Worm (Caenorhabditis elegans) whole organism, L3 larva: ENCODE results near the gene gmps-1.

Experiments
- ama-1 ChIP-seq: fragments of 150-350 bp; optimal IDR thresholded peaks from 2 replicates; lab custom pipeline; 2018
- ceh-16 ChIP-seq: sonication (generic microtip); optimal IDR thresholded peaks from 2 replicates; lab custom pipeline; 2017; ENCODE audit warnings: missing biosample characterization, missing genetic modification characterization
- elt-2 ChIP-seq: sonication (generic microtip); optimal IDR thresholded peaks from 2 replicates; lab custom pipeline; 2016; ENCODE audit warnings: missing genetic modification reagents, mild to moderate bottlenecking, missing genetic modification characterization, missing compliant biosample characterization
- fkh-10 ChIP-seq: sonication (generic microtip); optimal IDR thresholded peaks from 2 replicates; lab custom pipeline; 2017; ENCODE audit warnings: missing biosample characterization, missing genetic modification reagents, missing genetic modification characterization
- nhr-28 ChIP-seq: fragments of 150-350 bp; optimal IDR thresholded peaks from 2 replicates; lab custom pipeline; 2014; ENCODE audit warnings: missing biosample characterization, missing genetic modification characterization
- unc-39 ChIP-seq: sonication (generic microtip); optimal IDR thresholded peaks from 4 replicates; lab custom pipeline; 2017; ENCODE audit warnings: missing biosample characterization, missing genetic modification characterization
- ztf-4 ChIP-seq: fragments of 150-350 bp; optimal IDR thresholded peaks from 2 replicates; lab custom pipeline; 2014; ENCODE audit warnings: missing biosample characterization, missing genetic modification characterization

- no peak for TF ChIP-seq fkh-10 (GFP tag; lab: Kevin White, UChicago)
- TF ChIP-seq ceh-16 = no peak
- no peak for TF ChIP-seq ama-1 (lab: Kevin White, UChicago)
- no peak for TF ChIP-seq elt-2
- TF ChIP-seq unc-39 (tag; lab: Kevin White, UChicago) = no peak
- no peak for TF ChIP-seq nhr-28 (tag; lab: Kevin White, UChicago)
- TF ChIP-seq ztf-4 = no peak
These were observed 39.4 kb downstream of the gmps-1 start, which contains the start of gene VM106R.1 for ce11 chrII:10829081-10829480.
